Worm (Caenorhabditis elegans) whole organism, L4 larva: Measurements from ENCODE around the gene rnf-121.

Experiments
- F37D6.2 ChIP-seq: sonication (generic microtip); optimal IDR thresholded peaks from 2 replicates; lab custom pipeline; 2016; ENCODE audit warnings: mild to moderate bottlenecking, missing genetic modification characterization, missing compliant biosample characterization
- ceh-32 ChIP-seq: sonication (generic microtip); optimal IDR thresholded peaks from 2 replicates; lab custom pipeline; 2016; ENCODE audit warnings: mild to moderate bottlenecking, missing genetic modification characterization, missing compliant biosample characterization; ENCODE audit not compliant: poor library complexity
- egl-27 ChIP-seq: sonication (generic microtip); optimal IDR thresholded peaks from 3 replicates; lab custom pipeline; 2017; ENCODE audit warnings: missing biosample characterization, missing genetic modification reagents, missing genetic modification characterization
- fos-1 ChIP-seq: fragments of 150-350 bp; optimal IDR thresholded peaks from 2 replicates; lab custom pipeline; 2014; ENCODE audit warnings: missing biosample characterization, missing genetic modification characterization
- lin-13 ChIP-seq: fragments of 150-350 bp; optimal IDR thresholded peaks from 2 replicates; lab custom pipeline; 2014; ENCODE audit warnings: missing biosample characterization, missing genetic modification reagents, missing genetic modification characterization
- lin-39 ChIP-seq: fragments of 150-350 bp; optimal IDR thresholded peaks from 2 replicates; lab custom pipeline; 2014; ENCODE audit warnings: missing biosample characterization, missing genetic modification reagents, missing genetic modification characterization
- mep-1 ChIP-seq: fragments of 150-350 bp; sonication (generic microtip); optimal IDR thresholded peaks from 3 replicates; lab custom pipeline; 2014; ENCODE audit warnings: missing biosample characterization, missing genetic modification characterization
- mes-2 ChIP-seq: sonication (generic microtip); optimal IDR thresholded peaks from 2 replicates; lab custom pipeline; 2016; ENCODE audit warnings: missing genotype, mild to moderate bottlenecking, missing genetic modification characterization, missing compliant biosample characterization; ENCODE audit not compliant: poor library complexity, severe bottlenecking
- nhr-11 ChIP-seq: fragments of 150-350 bp; optimal IDR thresholded peaks from 2 replicates; lab custom pipeline; 2014; ENCODE audit warnings: missing biosample characterization, missing genetic modification characterization
- nhr-28 ChIP-seq: fragments of 150-350 bp; optimal IDR thresholded peaks from 2 replicates; lab custom pipeline; 2014; ENCODE audit warnings: missing biosample characterization, missing genetic modification characterization
- nhr-42 ChIP-seq: fragments of 200-800 bp; sonication (Bioruptor generic); IDR thresholded peaks from 2 replicates; pipeline ENCODE4 v1.3.6; 2022; ENCODE audit warnings: missing genetic modification characterization, missing compliant biosample characterization
- zag-1 ChIP-seq: fragments of 150-350 bp; optimal IDR thresholded peaks from 2 replicates; lab custom pipeline; 2014; ENCODE audit warnings: missing biosample characterization, missing genetic modification characterization

DNA sequence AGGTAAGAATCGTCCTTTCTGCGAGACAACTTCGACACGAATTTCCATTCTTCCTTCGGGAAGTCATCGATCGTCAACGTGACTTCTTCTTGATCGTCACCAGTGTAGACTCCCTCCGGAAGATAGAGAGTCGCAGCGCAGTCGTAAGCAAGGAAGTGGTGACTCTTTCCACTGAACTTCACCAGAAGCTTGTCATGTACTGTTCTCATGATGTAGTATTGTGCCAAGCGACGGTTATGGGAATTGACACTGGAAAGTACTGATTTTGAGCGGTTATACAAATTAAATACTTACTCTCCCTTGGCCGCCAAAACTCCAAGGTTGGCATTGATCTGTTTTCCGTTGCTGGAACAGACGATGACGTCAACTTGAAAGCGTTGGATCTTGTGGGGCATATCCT is 4.7 kb upstream of the rnf-121 start:
- TF ChIP-seq mep-1 (tag; lab: Kevin White, UChicago) (no peak), egl-27 (tag; lab: Kevin White, UChicago) (no peak), fos-1 (tag; lab: Kevin White, UChicago) (no peak), nhr-11 (tag; lab: Kevin White, UChicago) (no peak), nhr-42 (GFP tag; lab: Robert Waterston, UW) (no peak), lin-39 (tag; lab: Kevin White, UChicago) (no peak), F37D6.2 (tag; lab: Kevin White, UChicago) (no peak), mes-2 (tag; lab: Kevin White, UChicago) (no peak), nhr-28 (tag; lab: Kevin White, UChicago) (no peak), ceh-32 (no peak), lin-13 (GFP tag; lab: Kevin White, UChicago) (no peak), zag-1 (tag; lab: Kevin White, UChicago) (no peak)
